Worm (Caenorhabditis elegans) whole organism, L4 larva: ENCODE measurements around the gene T10B9.9.
A peak's percentile ranks its signal among the peaks of the same experiment; 100 is the strongest.

Experiments
- aha-1 ChIP-seq: fragments of 150-350 bp; peaks from one replicate; lab custom pipeline; 2014; ENCODE audit warnings: missing biosample characterization, missing genetic modification characterization
- ama-1 ChIP-seq: fragments of 150-350 bp; optimal IDR thresholded peaks from 2 replicates; lab custom pipeline; 2014; ENCODE audit warnings: inconsistent platforms, mixed read lengths
- ceh-28 ChIP-seq: fragments of 150-350 bp; optimal IDR thresholded peaks from 2 replicates; lab custom pipeline; 2014; ENCODE audit warnings: missing biosample characterization, missing genetic modification reagents, missing genetic modification characterization
- dmd-9 ChIP-seq: fragments of 200-800 bp; sonication (Bioruptor generic); IDR thresholded peaks from 2 replicates; pipeline ENCODE4 v1.3.6; 2022; ENCODE audit warnings: missing genetic modification reagents, missing genetic modification characterization, missing compliant biosample characterization
- dpl-1 ChIP-seq: fragments of 150-350 bp; optimal IDR thresholded peaks from 2 replicates; lab custom pipeline; 2014; ENCODE audit warnings: missing biosample characterization, missing genetic modification reagents, missing genetic modification characterization
- fkh-10 ChIP-seq: fragments of 150-350 bp; optimal IDR thresholded peaks from 2 replicates; lab custom pipeline; 2014; ENCODE audit warnings: missing biosample characterization, missing genetic modification reagents, missing genetic modification characterization
- gei-8 ChIP-seq: fragments of 200-800 bp; sonication (Bioruptor generic); optimal IDR thresholded peaks from 2 replicates; lab custom pipeline; 2018; ENCODE audit warnings: mild to moderate bottlenecking, missing genetic modification characterization, missing compliant biosample characterization
- mdl-1 ChIP-seq, 2 experiments: fragments of 150-350 bp in 1 of 2; sonication (generic microtip) in 1 of 2; optimal IDR thresholded peaks; 2 replicates each; lab custom pipeline; 2014 to 2017; ENCODE audit warnings: missing biosample characterization in 2 of 2, missing genetic modification characterization in 2 of 2
- mdt-29 ChIP-seq: fragments of 200-800 bp; sonication (Bioruptor generic); IDR thresholded peaks from 2 replicates; pipeline ENCODE4 v1.3.6; 2022; ENCODE audit warnings: missing genetic modification reagents, missing genetic modification characterization, missing compliant biosample characterization
- nhr-11 ChIP-seq: fragments of 150-350 bp; optimal IDR thresholded peaks from 2 replicates; lab custom pipeline; 2014; ENCODE audit warnings: missing biosample characterization, missing genetic modification characterization
- nhr-6 ChIP-seq: fragments of 150-350 bp; optimal IDR thresholded peaks from 2 replicates; lab custom pipeline; 2014; ENCODE audit warnings: missing biosample characterization, missing genetic modification characterization
- skn-1 ChIP-seq: fragments of 150-350 bp; optimal IDR thresholded peaks from 2 replicates; lab custom pipeline; 2014; ENCODE audit warnings: missing biosample characterization, missing genetic modification characterization
- unc-39 ChIP-seq: sonication (generic microtip); optimal IDR thresholded peaks from 2 replicates; lab custom pipeline; 2017; ENCODE audit warnings: missing biosample characterization, missing genetic modification characterization

ce11 chrII:9757651-9758282 lies 17.9 kb downstream of the T10B9.9 start, which contains the start of gene shk-1:
- TF ChIP-seq dmd-9 (GFP tag; lab: Robert Waterston, UW) = no peak
- TF ChIP-seq unc-39 (tag; lab: Kevin White, UChicago) = no peak
- TF ChIP-seq ceh-28 (tag; lab: Kevin White, UChicago) = no peak
- TF ChIP-seq nhr-11 (tag; lab: Kevin White, UChicago) = peak; percentile 90
- no peak for TF ChIP-seq skn-1 (tag; lab: Kevin White, UChicago)
- no peak for TF ChIP-seq aha-1 (tag; lab: Kevin White, UChicago)
- TF ChIP-seq mdl-1 (tag; optimal IDR thresholded peaks at IDR 0.05; lab: Kevin White, UChicago) = no peak
- TF ChIP-seq dpl-1 = no peak
- TF ChIP-seq fkh-10 (GFP tag; lab: Kevin White, UChicago) = no peak
- no peak for TF ChIP-seq gei-8 (GFP tag; lab: Kevin White, UChicago)
- no peak for TF ChIP-seq mdt-29 (GFP tag; lab: Robert Waterston, UW)
- TF ChIP-seq ama-1 (lab: Kevin White, UChicago) = no peak
- no peak for TF ChIP-seq nhr-6 (tag; lab: Kevin White, UChicago)
